Worm (Caenorhabditis elegans) whole organism, L4 larva: ENCODE data around the gene fbxa-208.

Experiments used
- D1046.2 ChIP-seq: fragments of 200-800 bp; sonication (Bioruptor generic); IDR thresholded peaks from 2 replicates; pipeline ENCODE4 v1.3.6; 2022; ENCODE audit warnings: missing genetic modification characterization, missing compliant biosample characterization
- F10B5.3 ChIP-seq: sonication (generic microtip); optimal IDR thresholded peaks from 2 replicates; lab custom pipeline; 2016; ENCODE audit warnings: mild to moderate bottlenecking, missing genetic modification characterization, missing compliant biosample characterization
- F37D6.2 ChIP-seq: sonication (generic microtip); optimal IDR thresholded peaks from 2 replicates; lab custom pipeline; 2016; ENCODE audit warnings: mild to moderate bottlenecking, missing genetic modification characterization, missing compliant biosample characterization
- F49E8.2 ChIP-seq: sonication (generic microtip); optimal IDR thresholded peaks from 2 replicates; lab custom pipeline; 2016; ENCODE audit warnings: missing compliant biosample characterization, mild to moderate bottlenecking, missing genetic modification characterization, borderline replicate concordance
- T20F7.1 ChIP-seq: fragments of 200-800 bp; sonication (Bioruptor generic); optimal IDR thresholded peaks from 2 replicates; lab custom pipeline; 2018; ENCODE audit warnings: mild to moderate bottlenecking, missing genetic modification characterization, missing compliant biosample characterization
- Y105C5A.15 ChIP-seq: fragments of 200-800 bp; sonication (Bioruptor generic); IDR thresholded peaks from 2 replicates; pipeline ENCODE4 v1.3.6; 2022; ENCODE audit warnings: missing genetic modification characterization, missing compliant biosample characterization
- Y48G9A.11 ChIP-seq: fragments of 200-800 bp; sonication (Bioruptor generic); IDR thresholded peaks from 2 replicates; pipeline ENCODE4 v1.3.6; 2022; ENCODE audit warnings: missing genetic modification reagents, missing genetic modification characterization, missing compliant biosample characterization
- Y75B8A.6 ChIP-seq: fragments of 200-800 bp; sonication (Bioruptor generic); IDR thresholded peaks from 2 replicates; pipeline ENCODE4 v1.3.6; 2022; ENCODE audit warnings: missing genetic modification reagents, missing genetic modification characterization, missing compliant biosample characterization
- ZK337.2 ChIP-seq: fragments of 200-800 bp; sonication (Bioruptor generic); IDR thresholded peaks from 2 replicates; pipeline ENCODE4 v1.3.6; 2022; ENCODE audit warnings: missing genetic modification reagents, missing genetic modification characterization, missing compliant biosample characterization
- aha-1 ChIP-seq: fragments of 150-350 bp; peaks from one replicate; lab custom pipeline; 2014; ENCODE audit warnings: missing biosample characterization, missing genetic modification characterization
- ama-1 ChIP-seq: fragments of 150-350 bp; optimal IDR thresholded peaks from 2 replicates; lab custom pipeline; 2014; ENCODE audit warnings: inconsistent platforms, mixed read lengths
- attf-4 ChIP-seq: sonication (generic microtip); optimal IDR thresholded peaks from 3 replicates; lab custom pipeline; 2017; ENCODE audit warnings: missing biosample characterization, missing genetic modification characterization
- ces-1 ChIP-seq: fragments of 150-350 bp; sonication (generic microtip); optimal IDR thresholded peaks from 4 replicates; lab custom pipeline; 2014; ENCODE audit warnings: missing biosample characterization, missing genetic modification reagents, missing genetic modification characterization
- cey-2 ChIP-seq: sonication (generic microtip); optimal IDR thresholded peaks from 3 replicates; lab custom pipeline; 2017; ENCODE audit warnings: missing genetic modification characterization, mild to moderate bottlenecking, missing compliant biosample characterization, antibody characterized with exemption, borderline replicate concordance; ENCODE audit not compliant: insufficient read depth
- ctbp-1 ChIP-seq: fragments of 200-800 bp; sonication (Bioruptor generic); IDR thresholded peaks from 2 replicates; pipeline ENCODE4 v1.3.6; 2022; ENCODE audit warnings: missing genetic modification reagents, missing genetic modification characterization, missing compliant biosample characterization
- daf-19 ChIP-seq: fragments of 200-800 bp; sonication (Bioruptor generic); conservative IDR thresholded peaks from 2 replicates; pipeline ENCODE4 v1.3.6; 2022; ENCODE audit warnings: missing genetic modification characterization, missing compliant biosample characterization
- dmd-6 ChIP-seq: fragments of 200-800 bp; sonication (Bioruptor generic); IDR thresholded peaks from 2 replicates; pipeline ENCODE4 v1.3.6; 2022; ENCODE audit warnings: missing genetic modification reagents, missing genetic modification characterization, missing compliant biosample characterization
- dmd-8 ChIP-seq: fragments of 200-800 bp; sonication (Bioruptor generic); IDR thresholded peaks from 2 replicates; pipeline ENCODE4 v1.3.6; 2022; ENCODE audit warnings: missing genetic modification characterization, missing compliant biosample characterization
- dpl-1 ChIP-seq: fragments of 150-350 bp; optimal IDR thresholded peaks from 2 replicates; lab custom pipeline; 2014; ENCODE audit warnings: missing biosample characterization, missing genetic modification reagents, missing genetic modification characterization
- duxl-1 ChIP-seq: sonication (generic microtip); optimal IDR thresholded peaks from 2 replicates; lab custom pipeline; 2016; ENCODE audit warnings: mild to moderate bottlenecking, missing genetic modification characterization, moderate library complexity, missing compliant biosample characterization; ENCODE audit not compliant: poor library complexity
- dve-1 ChIP-seq: sonication (generic microtip); optimal IDR thresholded peaks from 2 replicates; lab custom pipeline; 2017; ENCODE audit warnings: antibody characterized with exemption, mild to moderate bottlenecking, missing genetic modification characterization, missing compliant biosample characterization; ENCODE audit not compliant: insufficient read depth
- egl-43 ChIP-seq: fragments of 200-800 bp; sonication (Bioruptor generic); IDR thresholded peaks from 2 replicates; pipeline ENCODE4 v1.3.6; 2022; ENCODE audit warnings: missing genetic modification reagents, missing genetic modification characterization, missing compliant biosample characterization
- fos-1 ChIP-seq: fragments of 150-350 bp; optimal IDR thresholded peaks from 2 replicates; lab custom pipeline; 2014; ENCODE audit warnings: missing biosample characterization, missing genetic modification characterization
- gei-8 ChIP-seq: fragments of 200-800 bp; sonication (Bioruptor generic); optimal IDR thresholded peaks from 2 replicates; lab custom pipeline; 2018; ENCODE audit warnings: mild to moderate bottlenecking, missing genetic modification characterization, missing compliant biosample characterization
- hlh-11 ChIP-seq: fragments of 200-800 bp; sonication (Bioruptor generic); optimal IDR thresholded peaks from 2 replicates; lab custom pipeline; 2018; ENCODE audit warnings: mild to moderate bottlenecking, missing genetic modification characterization, missing compliant biosample characterization
- hlh-30 ChIP-seq: sonication (generic microtip); optimal IDR thresholded peaks from 2 replicates; lab custom pipeline; 2017; ENCODE audit warnings: antibody characterized with exemption, mild to moderate bottlenecking, missing genetic modification characterization, missing compliant biosample characterization; ENCODE audit not compliant: insufficient read depth
- lin-13 ChIP-seq: fragments of 150-350 bp; optimal IDR thresholded peaks from 2 replicates; lab custom pipeline; 2014; ENCODE audit warnings: missing biosample characterization, missing genetic modification reagents, missing genetic modification characterization
- lin-15B ChIP-seq: fragments of 150-350 bp; sonication (generic microtip); optimal IDR thresholded peaks from 3 replicates; lab custom pipeline; 2014; ENCODE audit warnings: missing biosample characterization, missing genetic modification characterization
- lin-29 ChIP-seq: fragments of 200-800 bp; sonication (Bioruptor generic); IDR thresholded peaks from 2 replicates; pipeline ENCODE4 v1.3.6; 2022; ENCODE audit warnings: missing genetic modification reagents, missing genetic modification characterization, missing compliant biosample characterization
- lin-38 ChIP-seq: fragments of 200-800 bp; sonication (Bioruptor generic); IDR thresholded peaks from 2 replicates; pipeline ENCODE4 v1.3.6; 2022; ENCODE audit warnings: missing genetic modification reagents, missing genetic modification characterization, missing compliant biosample characterization
- lir-3 ChIP-seq: sonication (generic microtip); optimal IDR thresholded peaks from 2 replicates; lab custom pipeline; 2016; ENCODE audit warnings: mild to moderate bottlenecking, missing genetic modification characterization, missing compliant biosample characterization
- madf-5 ChIP-seq, 2 experiments: fragments of 200-800 bp; sonication (Bioruptor generic); IDR thresholded peaks; 2 replicates each; pipeline ENCODE4 v1.3.6; 2022; ENCODE audit warnings: missing compliant biosample characterization in 2 of 2, missing genetic modification characterization in 2 of 2
- mdl-1 ChIP-seq, 2 experiments: fragments of 150-350 bp in 1 of 2; sonication (generic microtip) in 1 of 2; optimal IDR thresholded peaks; 2 replicates each; lab custom pipeline; 2014 to 2017; ENCODE audit warnings: missing biosample characterization in 2 of 2, missing genetic modification characterization in 2 of 2
- mdt-29 ChIP-seq: fragments of 200-800 bp; sonication (Bioruptor generic); IDR thresholded peaks from 2 replicates; pipeline ENCODE4 v1.3.6; 2022; ENCODE audit warnings: missing genetic modification reagents, missing genetic modification characterization, missing compliant biosample characterization
- mxl-2 ChIP-seq: fragments of 200-800 bp; sonication (Bioruptor generic); conservative IDR thresholded peaks from 2 replicates; pipeline ENCODE4 v1.3.6; 2022; ENCODE audit warnings: missing genetic modification reagents, missing genetic modification characterization, missing compliant biosample characterization
- nhr-11 ChIP-seq: fragments of 150-350 bp; optimal IDR thresholded peaks from 2 replicates; lab custom pipeline; 2014; ENCODE audit warnings: missing biosample characterization, missing genetic modification characterization
- nhr-237 ChIP-seq: sonication (generic microtip); optimal IDR thresholded peaks from 2 replicates; lab custom pipeline; 2017; ENCODE audit warnings: missing biosample characterization, missing genetic modification characterization
- nhr-28 ChIP-seq: fragments of 150-350 bp; optimal IDR thresholded peaks from 2 replicates; lab custom pipeline; 2014; ENCODE audit warnings: missing biosample characterization, missing genetic modification characterization
- nhr-6 ChIP-seq: fragments of 150-350 bp; optimal IDR thresholded peaks from 2 replicates; lab custom pipeline; 2014; ENCODE audit warnings: missing biosample characterization, missing genetic modification characterization
- nhr-76 ChIP-seq: fragments of 150-350 bp; optimal IDR thresholded peaks from 2 replicates; lab custom pipeline; 2014; ENCODE audit warnings: missing biosample characterization, missing genetic modification characterization
- php-3 ChIP-seq: fragments of 200-800 bp; sonication (Bioruptor generic); IDR thresholded peaks from 2 replicates; pipeline ENCODE4 v1.3.6; 2022; ENCODE audit warnings: missing genetic modification reagents, missing genetic modification characterization, missing compliant biosample characterization
- pqm-1 ChIP-seq: sonication (generic microtip); optimal IDR thresholded peaks from 2 replicates; lab custom pipeline; 2017; ENCODE audit warnings: missing biosample characterization, missing genetic modification characterization
- rbr-2 ChIP-seq: sonication (generic microtip); optimal IDR thresholded peaks from 2 replicates; lab custom pipeline; 2016; ENCODE audit warnings: missing genotype, missing genetic modification characterization, missing compliant biosample characterization
- set-16 ChIP-seq: fragments of 200-800 bp; sonication (Bioruptor generic); IDR thresholded peaks from 2 replicates; pipeline ENCODE4 v1.3.6; 2022; ENCODE audit warnings: missing genetic modification reagents, missing genetic modification characterization, missing compliant biosample characterization
- snpc-4 ChIP-seq: fragments of 150-350 bp; optimal IDR thresholded peaks from 2 replicates; lab custom pipeline; 2014; ENCODE audit warnings: missing biosample characterization, missing genetic modification characterization
- spr-1 ChIP-seq: sonication (generic microtip); optimal IDR thresholded peaks from 2 replicates; lab custom pipeline; 2016; ENCODE audit warnings: mild to moderate bottlenecking, missing genetic modification characterization, missing compliant biosample characterization
- unc-130 ChIP-seq: sonication (generic microtip); optimal IDR thresholded peaks from 2 replicates; lab custom pipeline; 2016; ENCODE audit warnings: missing genetic modification reagents, missing genetic modification characterization, missing compliant biosample characterization
- zfp-2 ChIP-seq: sonication (generic microtip); optimal IDR thresholded peaks from 2 replicates; lab custom pipeline; 2016; ENCODE audit warnings: mild to moderate bottlenecking, missing genetic modification characterization, missing compliant biosample characterization
- zip-11 ChIP-seq: fragments of 200-800 bp; sonication (Bioruptor generic); IDR thresholded peaks from 2 replicates; pipeline ENCODE4 v1.3.6; 2022; ENCODE audit warnings: missing genetic modification characterization, missing compliant biosample characterization
- ztf-11 ChIP-seq: fragments of 150-350 bp; optimal IDR thresholded peaks from 2 replicates; lab custom pipeline; 2014; ENCODE audit warnings: missing biosample characterization, missing genetic modification characterization

Gene fbxa-208

ce11 chrIII:1238704-1239103, 17.9 kb upstream of the fbxa-208 start, which contains the start of gene fbxa-61:
Gene fbxa-61, plus strand, starts transcription at chrIII:1239048.
- TF ChIP-seq attf-4 (tag; lab: Kevin White, UChicago) = no peak
- no peak for TF ChIP-seq mdl-1 (tag; optimal IDR thresholded peaks at IDR 0.05; lab: Kevin White, UChicago)
- TF ChIP-seq spr-1 = no peak
- TF ChIP-seq fos-1 (tag; lab: Kevin White, UChicago) = no peak
- no peak for TF ChIP-seq D1046.2 (GFP tag; lab: Robert Waterston, UW)
- no peak for TF ChIP-seq dmd-6
- no peak for TF ChIP-seq ztf-11 (tag; lab: Kevin White, UChicago)
- TF ChIP-seq Y48G9A.11 (GFP tag; lab: Robert Waterston, UW) = no peak
- TF ChIP-seq madf-5 (GFP tag; IDR thresholded peaks at IDR 0.05; lab: Robert Waterston, UW) = no peak
- TF ChIP-seq daf-19 = no peak
- no peak for TF ChIP-seq Y75B8A.6 (GFP tag; lab: Robert Waterston, UW)
- TF ChIP-seq F37D6.2 = no peak

- no peak for TF ChIP-seq zip-11 (GFP tag; lab: Robert Waterston, UW)
- no peak for TF ChIP-seq F10B5.3 (tag; lab: Kevin White, UChicago)
- no peak for TF ChIP-seq nhr-76 (tag; lab: Kevin White, UChicago)
- TF ChIP-seq Y105C5A.15 (GFP tag; lab: Robert Waterston, UW) = no peak
- no peak for TF ChIP-seq nhr-6 (tag; lab: Kevin White, UChicago)
- TF ChIP-seq lin-29 = no peak
- TF ChIP-seq attf-4 (tag; lab: Kevin White, UChicago) = no peak
- TF ChIP-seq cey-2 = no peak
- no peak for TF ChIP-seq dmd-8 (GFP tag; lab: Robert Waterston, UW)
- TF ChIP-seq mdl-1 (tag; optimal IDR thresholded peaks at IDR 0.05; lab: Kevin White, UChicago) = no peak
- no peak for TF ChIP-seq set-16 (GFP tag; lab: Robert Waterston, UW)
- no peak for TF ChIP-seq pqm-1
- no peak for TF ChIP-seq T20F7.1
- TF ChIP-seq spr-1 = no peak
- TF ChIP-seq rbr-2 = no peak
- TF ChIP-seq unc-130 (GFP tag; lab: Kevin White, UChicago) = no peak
- TF ChIP-seq aha-1 (tag; lab: Kevin White, UChicago) = peak; percentile 43
- TF ChIP-seq dve-1 (tag; lab: Kevin White, UChicago) = peak; percentile 14
- TF ChIP-seq F37D6.2 = no peak
- TF ChIP-seq nhr-28 (tag; lab: Kevin White, UChicago) = peak; percentile 43
- no peak for TF ChIP-seq gei-8 (GFP tag; lab: Kevin White, UChicago)
- TF ChIP-seq ama-1 (lab: Kevin White, UChicago) = no peak
- TF ChIP-seq mxl-2 (GFP tag; lab: Robert Waterston, UW) = no peak
- TF ChIP-seq ztf-11 (tag; lab: Kevin White, UChicago) = no peak
- TF ChIP-seq dpl-1 (GFP tag; lab: Kevin White, UChicago) = peak; percentile 15
- TF ChIP-seq lin-13 (GFP tag; lab: Kevin White, UChicago) = no peak
- TF ChIP-seq egl-43 (GFP tag; lab: Robert Waterston, UW) = no peak
- TF ChIP-seq zfp-2 (tag; lab: Kevin White, UChicago) = no peak
- no peak for TF ChIP-seq lin-15B (tag; lab: Kevin White, UChicago)
- no peak for TF ChIP-seq lin-38 (GFP tag; lab: Robert Waterston, UW)
- no peak for TF ChIP-seq daf-19
- TF ChIP-seq ZK337.2 (GFP tag; lab: Robert Waterston, UW) = no peak
- TF ChIP-seq hlh-11 = peak; percentile 31
- no peak for TF ChIP-seq ces-1 (GFP tag; lab: Kevin White, UChicago)
- TF ChIP-seq nhr-11 = no peak
- TF ChIP-seq snpc-4 (tag; lab: Kevin White, UChicago) = no peak
- TF ChIP-seq duxl-1 (tag; lab: Kevin White, UChicago) = no peak
- TF ChIP-seq nhr-237 = no peak
- TF ChIP-seq php-3 = no peak
- no peak for TF ChIP-seq lir-3 (tag; lab: Kevin White, UChicago)
- TF ChIP-seq hlh-30 = peak; percentile 24
- TF ChIP-seq ctbp-1 (GFP tag; lab: Robert Waterston, UW) = no peak
- TF ChIP-seq F49E8.2 (tag; lab: Kevin White, UChicago) = no peak
- no peak for TF ChIP-seq mdt-29 (GFP tag; lab: Robert Waterston, UW)
Measured at ce11 chrIII:1243199-1243598, 13.4 kb upstream of the fbxa-208 start, which contains the start of gene fbxa-63. Gene fbxa-63, plus strand, starts transcription at chrIII:1243508.
